Fruit fly (Drosophila melanogaster) whole organism, wandering third instar larva: ENCODE results near the gene CG13455.

ENCODE experiments used
- Abd-B ChIP-seq: fragments of >200 bp; optimal IDR thresholded peaks from 2 replicates; lab custom pipeline; 2017; ENCODE audit warnings: missing biosample characterization, missing genetic modification characterization
- CG32264 ChIP-seq: fragments of 200-800 bp; sonication (Bioruptor generic); optimal IDR thresholded peaks from 2 replicates; lab custom pipeline; 2016; ENCODE audit warnings: missing biosample characterization, missing genetic modification characterization
- CG9705 ChIP-seq: fragments of 200-800 bp; sonication (Bioruptor generic); optimal IDR thresholded peaks from 2 replicates; lab custom pipeline; 2018; ENCODE audit warnings: missing biosample characterization, mild to moderate bottlenecking, missing genetic modification characterization
- Dif ChIP-seq: fragments of 200-275, 200-300 bp; sonication (Bioruptor generic); optimal IDR thresholded peaks from 2 replicates; lab custom pipeline; 2018; ENCODE audit warnings: missing biosample characterization, missing genetic modification characterization; ENCODE audit not compliant: partially characterized antibody
- GATAd ChIP-seq: sonication (Bioruptor generic); optimal IDR thresholded peaks from 2 replicates; lab custom pipeline; 2016; ENCODE audit warnings: missing biosample characterization, missing genetic modification characterization
- Hnf4 ChIP-seq: fragments of 200-800 bp; sonication (Bioruptor generic); optimal IDR thresholded peaks from 2 replicates; lab custom pipeline; 2016; ENCODE audit warnings: missing biosample characterization, mild to moderate bottlenecking, missing genetic modification characterization
- Hr83 ChIP-seq: fragments of 200-300 bp; sonication (Bioruptor generic); optimal IDR thresholded peaks from 2 replicates; lab custom pipeline; 2016; ENCODE audit warnings: missing biosample characterization, mild to moderate bottlenecking, missing genetic modification characterization, moderate library complexity; ENCODE audit not compliant: poor library complexity, severe bottlenecking
- Jra ChIP-seq: sonication (Bioruptor generic); optimal IDR thresholded peaks from 2 replicates; lab custom pipeline; 2016; ENCODE audit warnings: missing biosample characterization, missing genetic modification characterization
- Mio ChIP-seq: sonication (Bioruptor generic); optimal IDR thresholded peaks from 2 replicates; lab custom pipeline; 2016; ENCODE audit warnings: missing biosample characterization, missing genetic modification characterization
- OdsH ChIP-seq: fragments of 200-800 bp; sonication (Bioruptor generic); optimal IDR thresholded peaks from 2 replicates; lab custom pipeline; 2016; ENCODE audit warnings: missing biosample characterization, mild to moderate bottlenecking, missing genetic modification characterization
- Rel ChIP-seq, 2 experiments: fragments of 200-800 bp; sonication (Bioruptor generic) in 1 of 2; optimal IDR thresholded peaks; 2 replicates in 1 of 2; 3 replicates in 1 of 2; lab custom pipeline; 2016 to 2019; ENCODE audit warnings: mild to moderate bottlenecking in 2 of 2, missing biosample characterization in 2 of 2, missing genetic modification characterization in 2 of 2, moderate library complexity in 1 of 2
- Sp1 ChIP-seq: fragments of 200-800 bp; sonication (Bioruptor generic); optimal IDR thresholded peaks from 3 replicates; lab custom pipeline; 2019; ENCODE audit warnings: missing biosample characterization, mild to moderate bottlenecking, missing genetic modification characterization, moderate library complexity
- Vsx2 ChIP-seq: fragments of 200-300, 225-300 bp; sonication (Bioruptor generic); optimal IDR thresholded peaks from 2 replicates; lab custom pipeline; 2018; ENCODE audit warnings: missing biosample characterization, missing genetic modification characterization; ENCODE audit not compliant: partially characterized antibody
- br ChIP-seq: fragments of 200-800 bp; sonication (Bioruptor generic); optimal IDR thresholded peaks from 2 replicates; lab custom pipeline; 2016; ENCODE audit warnings: missing biosample characterization, missing genetic modification characterization
- brk ChIP-seq: fragments of 200-800 bp; sonication (Bioruptor generic); optimal IDR thresholded peaks from 2 replicates; lab custom pipeline; 2016; ENCODE audit warnings: missing biosample characterization, mild to moderate bottlenecking, missing genetic modification characterization
- dl ChIP-seq, 2 experiments: fragments of 175-275, 200-275 bp in 1 of 2; fragments of 200-275 bp in 1 of 2; sonication (Bioruptor generic); optimal IDR thresholded peaks; lab custom pipeline; 2018; ENCODE audit warnings: mild to moderate bottlenecking in 2 of 2, missing biosample characterization in 2 of 2, missing genetic modification characterization in 2 of 2, moderate library complexity in 2 of 2; ENCODE audit not compliant: partially characterized antibody in 2 of 2, insufficient read depth in 1 of 2
- dmrt93B ChIP-seq: fragments of 200-800 bp; sonication (Bioruptor generic); optimal IDR thresholded peaks from 2 replicates; lab custom pipeline; 2018; ENCODE audit warnings: missing biosample characterization, mild to moderate bottlenecking, missing genetic modification characterization
- ey ChIP-seq: fragments of 200-800 bp; sonication (Bioruptor generic); optimal IDR thresholded peaks from 2 replicates; lab custom pipeline; 2016; ENCODE audit warnings: missing biosample characterization, missing genetic modification characterization
- foxo ChIP-seq, 2 experiments: fragments of 200-800 bp; sonication (Bioruptor generic); optimal IDR thresholded peaks; 2 replicates in 1 of 2; 3 replicates in 1 of 2; lab custom pipeline; 2016 to 2017; ENCODE audit warnings: missing biosample characterization in 2 of 2, missing genetic modification characterization in 2 of 2
- fru ChIP-seq: fragments of 200-800 bp; sonication (Bioruptor generic); optimal IDR thresholded peaks from 3 replicates; lab custom pipeline; 2016; ENCODE audit warnings: missing biosample characterization, mild to moderate bottlenecking, missing genetic modification characterization
- h ChIP-seq: fragments of 200-800 bp; sonication (Bioruptor generic); optimal IDR thresholded peaks from 3 replicates; lab custom pipeline; 2016; ENCODE audit warnings: missing biosample characterization, mild to moderate bottlenecking, missing genetic modification characterization
- jim ChIP-seq: fragments of 175-275, 200-325 bp; sonication (Bioruptor generic); optimal IDR thresholded peaks from 2 replicates; lab custom pipeline; 2016; ENCODE audit warnings: missing biosample characterization, mild to moderate bottlenecking, missing genetic modification characterization
- lola ChIP-seq: fragments of >200 bp; optimal IDR thresholded peaks from 2 replicates; lab custom pipeline; 2017; ENCODE audit warnings: missing biosample characterization, missing genetic modification characterization
- pan ChIP-seq: fragments of >200 bp; optimal IDR thresholded peaks from 2 replicates; lab custom pipeline; 2017
- psq ChIP-seq: fragments of 200-800 bp; sonication (Bioruptor generic); optimal IDR thresholded peaks from 3 replicates; lab custom pipeline; 2017; ENCODE audit warnings: missing biosample characterization, mild to moderate bottlenecking, missing genetic modification characterization, moderate library complexity
- sage ChIP-seq: fragments of 200-800 bp; sonication (Bioruptor generic); optimal IDR thresholded peaks from 2 replicates; lab custom pipeline; 2016; ENCODE audit warnings: missing biosample characterization, mild to moderate bottlenecking, missing genetic modification characterization
- sv ChIP-seq: fragments of 200-800 bp; sonication (Bioruptor generic); optimal IDR thresholded peaks from 3 replicates; lab custom pipeline; 2016; ENCODE audit warnings: missing biosample characterization, missing genetic modification characterization
- tai ChIP-seq: sonication (Bioruptor generic); optimal IDR thresholded peaks from 2 replicates; lab custom pipeline; 2016; ENCODE audit warnings: missing biosample characterization, missing genetic modification characterization
- usp ChIP-seq: fragments of >200 bp; optimal IDR thresholded peaks from 2 replicates; lab custom pipeline; 2017; ENCODE audit warnings: missing biosample characterization, missing genetic modification characterization

Gene CG13455

dm6 chr3L:15496274-15496673, at the start of gene CG13455:
CG13455 (plus strand) TSS chr3L:15496574.
- TF ChIP-seq Abd-B (no peak), psq (GFP tag; lab: Kevin White, UChicago) (no peak), jim (GFP tag; lab: Kevin White, UChicago) (no peak)

dm6 chr3L:15474010-15474409, 22.4 kb upstream of the CG13455 start, which contains the start of gene cocoon:
cocoon (minus strand) TSS chr3L:15474110.
- TF ChIP-seq lola (GFP tag; lab: Kevin White, UChicago) (no peak), foxo (GFP tag; optimal IDR thresholded peaks at IDR 0.05; lab: Kevin White, UChicago) (no peak), jim (GFP tag; lab: Kevin White, UChicago) (no peak), CG32264 (GFP tag; lab: Kevin White, UChicago) (no peak), sv (GFP tag; lab: Kevin White, UChicago) (no peak), OdsH (GFP tag; lab: Kevin White, UChicago) (no peak), GATAd (GFP tag; lab: Kevin White, UChicago) (no peak), sage (GFP tag; lab: Kevin White, UChicago) (no peak), h (GFP tag; lab: Kevin White, UChicago) (no peak), Jra (no peak), ey (GFP tag; lab: Kevin White, UChicago) (no peak), Vsx2 (GFP tag; lab: Kevin White, UChicago) (no peak), pan (no peak), Rel (GFP tag; optimal IDR thresholded peaks at IDR 0.05; lab: Kevin White, UChicago) (no peak), Rel (tag; optimal IDR thresholded peaks at IDR 0.05; lab: Kevin White, UChicago) (no peak), Sp1 (GFP tag; lab: Kevin White, UChicago) (no peak), brk (no peak), Abd-B (no peak), fru (GFP tag; lab: Kevin White, UChicago) (no peak), Hnf4 (GFP tag; lab: Kevin White, UChicago) (no peak)

dm6 chr3L:15485302-15485701, 11.1 kb upstream of the CG13455 start, which contains the start of gene Ran-like:
Ran-like (minus strand) TSS chr3L:15485402.
- TF ChIP-seq OdsH (GFP tag; lab: Kevin White, UChicago) (no peak), ey (GFP tag; lab: Kevin White, UChicago) (no peak), Hr83 (no peak), tai (GFP tag; lab: Kevin White, UChicago) (no peak), dl (GFP tag; optimal IDR thresholded peaks at IDR 0.05; lab: Kevin White, UChicago; ENCODE audit: insufficient read depth in 1 of 2, partially characterized antibody in 2 of 2) (no peak)
- TF ChIP-seq, all 38 proteins: peak for 0

dm6 chr3L:15493886-15494598, 2.3 kb upstream of the CG13455 start:
- no peak for TF ChIP-seq GATAd (GFP tag; lab: Kevin White, UChicago)
- TF ChIP-seq Vsx2 (GFP tag; lab: Kevin White, UChicago) = peak; percentile 80
- TF ChIP-seq br = no peak
- TF ChIP-seq CG9705 (GFP tag; lab: Kevin White, UChicago) = no peak
- TF ChIP-seq dmrt93B = no peak
- TF ChIP-seq dl (GFP tag; optimal IDR thresholded peaks at IDR 0.05; lab: Kevin White, UChicago; ENCODE audit: insufficient read depth in 1 of 2, partially characterized antibody in 2 of 2) = peak in 1 of 2 experiments; percentile 30
- TF ChIP-seq Dif (GFP tag; lab: Kevin White, UChicago) = peak; percentile 56
- TF ChIP-seq Sp1 (GFP tag; lab: Kevin White, UChicago) = no peak
- TF ChIP-seq OdsH (GFP tag; lab: Kevin White, UChicago) = no peak
- no peak for TF ChIP-seq Jra

- TF ChIP-seq Mio (GFP tag; lab: Kevin White, UChicago) (no peak), psq (GFP tag; lab: Kevin White, UChicago) (no peak), h (GFP tag; lab: Kevin White, UChicago) (no peak), Abd-B (no peak), pan (no peak), Rel (GFP tag; optimal IDR thresholded peaks at IDR 0.05; lab: Kevin White, UChicago) (no peak), Rel (tag; optimal IDR thresholded peaks at IDR 0.05; lab: Kevin White, UChicago) (no peak), CG32264 (GFP tag; lab: Kevin White, UChicago) (no peak), ey (GFP tag; lab: Kevin White, UChicago) (no peak), usp (no peak), Hr83 (no peak)
- TF ChIP-seq, all 38 proteins: peak for 0
Observed at dm6 chr3L:15494599-15495271, 1.6 kb upstream of the CG13455 start.
